Fruit fly (Drosophila melanogaster): Measurements from ENCODE around the gene CG8219.

The CG8219 gene

DNA sequence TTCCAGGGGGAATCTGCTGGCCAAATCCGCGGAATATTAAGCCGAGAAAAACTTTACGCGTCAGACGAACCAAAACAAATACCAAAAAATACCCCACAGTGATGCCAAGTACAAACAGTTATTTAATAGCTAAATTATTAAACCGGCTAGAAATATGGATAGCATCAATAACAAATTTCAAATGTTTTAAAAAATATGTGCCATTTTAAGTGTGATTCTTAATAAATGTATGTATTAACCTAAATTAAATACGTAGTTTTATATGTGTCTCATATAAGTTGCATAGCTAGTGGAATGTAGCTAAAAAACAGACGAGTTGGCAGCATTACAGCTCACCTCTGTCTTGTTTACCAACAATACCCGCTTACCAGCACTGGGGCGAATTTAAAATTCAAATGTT is 18.5 kb upstream of the CG8219 start, which contains the start of gene CG10274 (continued):
- 0 out of 2 replicates have a peak, but pooled peaks have one; percentile 31 for TF ChIP-seq rib (GFP tag; IDR thresholded peaks at IDR 0.05)
- peak; percentile 61 for TF ChIP-seq Aef1 (GFP tag; IDR thresholded peaks at IDR 0.05)
- TF ChIP-seq tx (GFP tag; optimal IDR thresholded peaks at IDR 0.05) = peak; percentile 45
- peak; percentile 56; the same call in 1 of the 2 replicates for TF ChIP-seq H2.0 (GFP tag; IDR thresholded peaks at IDR 0.05)
- TF ChIP-seq lmd (GFP tag; IDR thresholded peaks at IDR 0.05) = peak; percentile 80
- no peak for TF ChIP-seq run (tag; optimal IDR thresholded peaks at IDR 0.05)
- peak; percentile 79 for TF ChIP-seq az2 (GFP tag; optimal IDR thresholded peaks at IDR 0.05)
- TF ChIP-seq CG6175 (GFP tag; IDR thresholded peaks at IDR 0.05) = no peak
- no peak for TF ChIP-seq CG18599 (GFP tag; optimal IDR thresholded peaks at IDR 0.05)
- peak; percentile 78 for TF ChIP-seq bcd (GFP tag; optimal IDR thresholded peaks at IDR 0.05)
- TF ChIP-seq CG7963 (GFP tag; IDR thresholded peaks at IDR 0.05; ENCODE audit: partially characterized antibody) = no peak
- peak; percentile 91 for TF ChIP-seq nmo (GFP tag; optimal IDR thresholded peaks at IDR 0.05)
- TF ChIP-seq Sox100B (GFP tag; optimal IDR thresholded peaks at IDR 0.05) = no peak
- TF ChIP-seq Opbp (GFP tag; IDR thresholded peaks at IDR 0.05; ENCODE audit: partially characterized antibody) = no peak
- no peak; the same call in 2 of the 3 replicates for TF ChIP-seq C15 (GFP tag; IDR thresholded peaks at IDR 0.05)
- peak; percentile 48; the same call in 1 of the 2 replicates for TF ChIP-seq peb (GFP tag; IDR thresholded peaks at IDR 0.05)
- no peak for TF ChIP-seq CTCF (GFP tag; optimal IDR thresholded peaks at IDR 0.05)
- peak; percentile 18 for TF ChIP-seq CG6654 (GFP tag; optimal IDR thresholded peaks at IDR 0.05)
- no peak for TF ChIP-seq CG3726 (GFP tag; IDR thresholded peaks at IDR 0.05)
- no peak for TF ChIP-seq pan (optimal IDR thresholded peaks at IDR 0.05)
- TF ChIP-seq pan (GFP tag; optimal IDR thresholded peaks at IDR 0.05 in 1 of 2, IDR thresholded peaks at IDR 0.05 in 1 of 2) = peak in 1 of 2 experiments; percentile 55
- peak; percentile 71 for TF ChIP-seq CG4404 (GFP tag; IDR thresholded peaks at IDR 0.05)
- TF ChIP-seq chif (GFP tag; optimal IDR thresholded peaks at IDR 0.05) = peak; percentile 58 to 71
- TF ChIP-seq Spps (tag; optimal IDR thresholded peaks at IDR 0.05) = peak; percentile 56
- no peak for TF ChIP-seq tio (GFP tag; optimal IDR thresholded peaks at IDR 0.05)
- peak; percentile 23 for TF ChIP-seq NC2β (GFP tag; optimal IDR thresholded peaks at IDR 0.05)
- TF ChIP-seq Gug (GFP tag; IDR thresholded peaks at IDR 0.05) = peak; percentile 65; the same call in 3 of the 4 replicates
- peak; percentile 41 for TF ChIP-seq CG34376 (GFP tag; optimal IDR thresholded peaks at IDR 0.05)
- TF ChIP-seq CG3163 (GFP tag; optimal IDR thresholded peaks at IDR 0.05) = peak; percentile 15
- peak; percentile 70 for TF ChIP-seq twi (tag; optimal IDR thresholded peaks at IDR 0.05)
- TF ChIP-seq pfk (GFP tag; optimal IDR thresholded peaks at IDR 0.05) = no peak
- TF ChIP-seq HLH4C (GFP tag; IDR thresholded peaks at IDR 0.05; ENCODE audit: partially characterized antibody) = no peak
- peak; percentile 72 for TF ChIP-seq CG18764 (GFP tag; optimal IDR thresholded peaks at IDR 0.05)
- no peak for TF ChIP-seq yki (optimal IDR thresholded peaks at IDR 0.05)
- TF ChIP-seq hbn (GFP tag; IDR thresholded peaks at IDR 0.05; ENCODE audit: partially characterized antibody) = no peak
- no peak for TF ChIP-seq eve (GFP tag; optimal IDR thresholded peaks at IDR 0.05)
- peak; percentile 79 for TF ChIP-seq Abd-B (GFP tag; optimal IDR thresholded peaks at IDR 0.05)
- TF ChIP-seq E2f1 (GFP tag; IDR thresholded peaks at IDR 0.05) = peak; percentile 63
- 0 out of 3 replicates have a peak, but pooled peaks have one; percentile 13 for TF ChIP-seq so (GFP tag; IDR thresholded peaks at IDR 0.05)
- TF ChIP-seq Pdp1 (GFP tag; optimal IDR thresholded peaks at IDR 0.05) = peak in 1 of 2 experiments; percentile 67
- peak in 1 of 2 experiments; percentile 50 for TF ChIP-seq Hr51 (GFP tag; optimal IDR thresholded peaks at IDR 0.05)
- TF ChIP-seq Xbp1 (GFP tag; optimal IDR thresholded peaks at IDR 0.05) = peak; percentile 87
- peak; percentile 90 for TF ChIP-seq CG30403 (GFP tag; optimal IDR thresholded peaks at IDR 0.05)
- peak; percentile 48; the same call in 1 of the 2 replicates for TF ChIP-seq ro (GFP tag; IDR thresholded peaks at IDR 0.05)
- TF ChIP-seq klu (GFP tag; IDR thresholded peaks at IDR 0.05) = peak; percentile 73; the same call in 1 of the 2 replicates
- TF ChIP-seq nom (GFP tag; optimal IDR thresholded peaks at IDR 0.05) = no peak
- peak; percentile 72 to 81 for TF ChIP-seq dpn (GFP tag; optimal IDR thresholded peaks at IDR 0.05)
- TF ChIP-seq NK7.1 (GFP tag; optimal IDR thresholded peaks at IDR 0.05) = no peak
- TF ChIP-seq inv (GFP tag; IDR thresholded peaks at IDR 0.05; ENCODE audit: partially characterized antibody) = no peak
- TF ChIP-seq gt (GFP tag; IDR thresholded peaks at IDR 0.05) = no peak
- TF ChIP-seq onecut (GFP tag; IDR thresholded peaks at IDR 0.05) = no peak
- TF ChIP-seq Mad (GFP tag; optimal IDR thresholded peaks at IDR 0.05) = peak; percentile 69
